Fruit fly (Drosophila melanogaster): ENCODE results near the gene CG32264.

The CG32264 gene

DNA sequence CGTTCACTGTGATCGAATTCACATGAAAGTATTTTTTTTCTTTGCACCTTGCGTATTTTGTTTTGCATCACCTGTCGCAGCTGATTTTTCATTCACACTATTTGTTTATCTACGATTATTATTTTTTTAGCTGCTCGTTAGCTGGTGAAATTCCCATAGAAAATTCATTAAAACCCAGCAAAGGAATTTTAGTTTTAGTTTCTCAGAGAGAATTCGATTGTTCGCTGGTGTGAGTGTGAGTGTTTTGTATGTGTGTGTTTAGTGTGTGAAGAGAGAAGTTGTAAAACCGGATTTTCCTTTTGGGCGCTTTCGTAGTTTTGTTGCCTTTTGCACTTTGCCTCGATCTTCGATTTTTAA, 19.2 kb downstream of the CG32264 start (continued):
- TF ChIP-seq CG13424 (tag; optimal IDR thresholded peaks at IDR 0.05) = no peak
- TF ChIP-seq CG8281 (tag; optimal IDR thresholded peaks at IDR 0.05) = no peak
- TF ChIP-seq CG7372 (GFP tag; IDR thresholded peaks at IDR 0.05) = no peak
- no peak for TF ChIP-seq Dip3 (GFP tag; optimal IDR thresholded peaks at IDR 0.05)
- TF ChIP-seq Xbp1 (GFP tag; optimal IDR thresholded peaks at IDR 0.05) = no peak
- no peak for TF ChIP-seq CG16815 (GFP tag; optimal IDR thresholded peaks at IDR 0.05)
- no peak for TF ChIP-seq PHDP (tag; optimal IDR thresholded peaks at IDR 0.05)
- no peak for TF ChIP-seq CG17361 (GFP tag; IDR thresholded peaks at IDR 0.05)
- no peak for TF ChIP-seq chinmo (GFP tag; IDR thresholded peaks at IDR 0.05; ENCODE audit: partially characterized antibody)
- no peak for TF ChIP-seq Jarid2 (GFP tag; optimal IDR thresholded peaks at IDR 0.05)
- peak; percentile 33 to 36 for TF ChIP-seq Trl (optimal IDR thresholded peaks at IDR 0.05)
- TF ChIP-seq Trl (GFP tag; optimal IDR thresholded peaks at IDR 0.05) = no peak
- TF ChIP-seq dmrt99B (tag; optimal IDR thresholded peaks at IDR 0.05) = no peak
- no peak for TF ChIP-seq zen2 (GFP tag; IDR thresholded peaks at IDR 0.05; ENCODE audit: partially characterized antibody)
- TF ChIP-seq Atf-2 (GFP tag; optimal IDR thresholded peaks at IDR 0.05) = no peak
- no peak for TF ChIP-seq chm (GFP tag; IDR thresholded peaks at IDR 0.05)
- TF ChIP-seq phol (tag; optimal IDR thresholded peaks at IDR 0.05) = no peak
- TF ChIP-seq Ets65A (GFP tag) = no peak
- TF ChIP-seq CG12104 (GFP tag; optimal IDR thresholded peaks at IDR 0.05) = no peak
- TF ChIP-seq Doc3 (GFP tag; IDR thresholded peaks at IDR 0.05; ENCODE audit: partially characterized antibody) = no peak
- no peak for TF ChIP-seq Doc2 (GFP tag; IDR thresholded peaks at IDR 0.05)
- no peak for TF ChIP-seq sim (GFP tag; IDR thresholded peaks at IDR 0.05)
- TF ChIP-seq CG16863 (GFP tag; optimal IDR thresholded peaks at IDR 0.05) = no peak
- TF ChIP-seq crp (GFP tag; optimal IDR thresholded peaks at IDR 0.05) = no peak
- TF ChIP-seq Fer1 (GFP tag; optimal IDR thresholded peaks at IDR 0.05) = no peak
- TF ChIP-seq CG12769 (tag; optimal IDR thresholded peaks at IDR 0.05) = no peak
- TF ChIP-seq CG7745 (tag; optimal IDR thresholded peaks at IDR 0.05) = no peak
- no peak for TF ChIP-seq amos (GFP tag; IDR thresholded peaks at IDR 0.05; ENCODE audit: partially characterized antibody)
- TF ChIP-seq nerfin-1 (tag; optimal IDR thresholded peaks at IDR 0.05) = peak; percentile 89
- no peak for TF ChIP-seq aop (GFP tag; IDR thresholded peaks at IDR 0.05)
- TF ChIP-seq gcm2 (GFP tag; optimal IDR thresholded peaks at IDR 0.05) = no peak
- TF ChIP-seq CG3838 (GFP tag; optimal IDR thresholded peaks at IDR 0.05) = no peak
- 0 out of 3 replicates have a peak, but pooled peaks have one; percentile 2 for TF ChIP-seq Mrtf (GFP tag; IDR thresholded peaks at IDR 0.05)
- 0 out of 2 replicates have a peak, but pooled peaks have one; percentile 5 for TF ChIP-seq Awh (GFP tag; IDR thresholded peaks at IDR 0.05)
- TF ChIP-seq inv (GFP tag; IDR thresholded peaks at IDR 0.05; ENCODE audit: partially characterized antibody) = no peak
- no peak for TF ChIP-seq CG15269 (tag; optimal IDR thresholded peaks at IDR 0.05)
- no peak for TF ChIP-seq CG8765 (GFP tag; IDR thresholded peaks at IDR 0.05)
- TF ChIP-seq NK7.1 (GFP tag; optimal IDR thresholded peaks at IDR 0.05) = no peak
- 0 out of 2 replicates have a peak, but pooled peaks have one; percentile 6 for TF ChIP-seq wor (GFP tag; IDR thresholded peaks at IDR 0.05)
- no peak for TF ChIP-seq CkIIα-i1 (GFP tag; IDR thresholded peaks at IDR 0.05)

DNA sequence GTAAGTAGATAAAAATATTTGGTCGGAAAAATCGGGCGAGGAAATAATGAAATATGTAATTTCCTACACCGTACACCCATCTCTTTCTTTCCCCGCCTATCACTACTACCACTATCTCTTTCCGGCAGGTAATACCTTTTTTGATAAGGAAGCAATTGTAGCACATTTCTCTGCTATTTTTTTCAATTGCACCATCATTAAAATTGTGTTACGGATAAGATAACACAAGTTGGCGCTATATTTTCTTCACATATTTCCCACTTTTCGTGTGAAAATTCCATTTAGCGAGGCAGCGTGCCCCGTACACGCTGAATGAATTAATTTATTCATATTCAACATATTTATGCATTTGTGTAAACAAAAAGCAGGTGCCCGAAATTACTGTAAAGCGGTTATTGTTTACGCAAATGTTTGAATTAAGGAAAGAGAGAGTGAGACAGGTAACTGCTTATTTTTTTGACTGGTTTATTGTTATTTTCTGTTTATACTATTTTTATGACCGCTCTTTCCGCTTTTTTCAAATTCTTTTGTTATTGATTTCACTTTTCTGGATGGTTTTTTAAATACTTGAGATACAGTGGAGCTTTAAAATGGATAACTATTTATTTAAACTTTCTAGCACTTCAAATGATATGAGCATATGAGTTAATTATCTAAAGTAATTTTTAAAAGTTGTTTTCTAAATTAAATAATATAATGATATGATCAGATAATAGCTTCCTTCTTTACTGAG, 19.7 kb downstream of the CG32264 start:
- peak; percentile 65 for TF ChIP-seq GATAe (GFP tag; conservative IDR thresholded peaks at IDR 0.05)
- TF ChIP-seq exex (tag; optimal IDR thresholded peaks at IDR 0.05) = peak; percentile 77
- TF ChIP-seq Optix (GFP tag; IDR thresholded peaks at IDR 0.05) = no peak
- peak; percentile 63 for TF ChIP-seq gsb-n (tag; optimal IDR thresholded peaks at IDR 0.05)
- TF ChIP-seq Oli (tag; optimal IDR thresholded peaks at IDR 0.05) = peak; percentile 65
- peak; percentile 26 for TF ChIP-seq ewg (GFP tag; optimal IDR thresholded peaks at IDR 0.05)
- TF ChIP-seq dmrt11E (tag; optimal IDR thresholded peaks at IDR 0.05) = peak; percentile 37
- peak; percentile 58; the same call in 1 of the 2 replicates for TF ChIP-seq Rfx (GFP tag; IDR thresholded peaks at IDR 0.05)
- peak; percentile 57 for TF ChIP-seq oc (tag; optimal IDR thresholded peaks at IDR 0.05)
- TF ChIP-seq CG17359 (tag; optimal IDR thresholded peaks at IDR 0.05) = peak; percentile 59
- TF ChIP-seq ATbp (GFP tag; optimal IDR thresholded peaks at IDR 0.05) = peak; percentile 43
- peak; percentile 56 for TF ChIP-seq PHDP (tag; optimal IDR thresholded peaks at IDR 0.05)
- peak; percentile 49 for TF ChIP-seq Atf6 (GFP tag; IDR thresholded peaks at IDR 0.05)
